Worm (Caenorhabditis elegans): ENCODE results near the gene meg-1.

- TF ChIP-seq F16B12.6 (tag; optimal IDR thresholded peaks at IDR 0.05) (no peak), ama-1 (optimal IDR thresholded peaks at IDR 0.05) (no peak), swsn-7 (tag; optimal IDR thresholded peaks at IDR 0.05) (no peak), elt-3 (tag; optimal IDR thresholded peaks at IDR 0.05) (no peak), dsc-1 (tag; optimal IDR thresholded peaks at IDR 0.05) (no peak), unc-62 (GFP tag; optimal IDR thresholded peaks at IDR 0.05) (no peak), lsy-2 (tag; optimal IDR thresholded peaks at IDR 0.05) (no peak), nhr-76 (tag; optimal IDR thresholded peaks at IDR 0.05) (no peak), aly-2 (tag; optimal IDR thresholded peaks at IDR 0.05) (no peak), skn-1 (tag; optimal IDR thresholded peaks at IDR 0.05) (no peak), lin-13 (GFP tag; optimal IDR thresholded peaks at IDR 0.05) (no peak)
Observed at ce11 chrX:13884157-13884556, 45.3 kb downstream of the meg-1 start.
